Worm (Caenorhabditis elegans): ENCODE data around the gene F16B3.2.

Gene F16B3.2

DNA sequence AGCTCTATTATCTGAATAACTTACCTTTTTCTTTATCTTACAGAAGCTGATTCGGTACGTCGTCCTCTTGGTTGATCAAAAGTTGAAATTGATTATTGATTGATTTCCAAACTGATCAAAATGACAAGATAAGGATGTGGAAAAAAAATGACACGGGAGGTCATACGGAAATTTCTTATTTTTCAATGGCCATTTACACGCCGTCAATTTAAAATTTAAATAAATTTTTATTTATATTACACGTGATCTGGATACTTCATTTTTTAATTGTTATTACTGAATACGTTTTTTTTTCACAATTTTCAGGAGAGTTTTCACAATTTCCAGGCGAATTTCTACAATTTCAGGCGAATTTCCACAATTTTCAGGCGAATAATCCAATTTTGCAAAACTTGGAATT lies 39.0 kb upstream of the F16B3.2 start, which contains the start of gene Y75B7B.2:
TSS of gene Y75B7B.2 (minus strand) at position 101 of the 400 bp plus-strand sequence.
- no peak for TF ChIP-seq T07F8.4 (tag; optimal IDR thresholded peaks at IDR 0.05)
- no peak for TF ChIP-seq egrh-3 (GFP tag; IDR thresholded peaks at IDR 0.05)
- no peak for TF ChIP-seq ceh-40 (GFP tag; IDR thresholded peaks at IDR 0.05)
- TF ChIP-seq ZK185.1 (tag; optimal IDR thresholded peaks at IDR 0.05; ENCODE audit: poor library complexity, severe bottlenecking), result no peak
- TF ChIP-seq Y56A3A.18 (GFP tag; IDR thresholded peaks at IDR 0.05), result no peak
- TF ChIP-seq nfyb-1 (GFP tag; IDR thresholded peaks at IDR 0.05), result no peak
- no peak for TF ChIP-seq lag-1 (GFP tag; IDR thresholded peaks at IDR 0.05)
- no peak for TF ChIP-seq sea-2 (GFP tag; IDR thresholded peaks at IDR 0.05)
- TF ChIP-seq snpc-1.3 (tag; optimal IDR thresholded peaks at IDR 0.05; ENCODE audit: insufficient read depth), result no peak
- TF ChIP-seq mcd-1 (GFP tag; IDR thresholded peaks at IDR 0.05), result no peak
- TF ChIP-seq mel-28 (tag; optimal IDR thresholded peaks at IDR 0.05; ENCODE audit: borderline replicate concordance), result no peak
- no peak for TF ChIP-seq sdz-38 (tag; optimal IDR thresholded peaks at IDR 0.05)
- no peak for TF ChIP-seq hmg-20 (GFP tag; IDR thresholded peaks at IDR 0.05)
- no peak for TF ChIP-seq nhr-120 (GFP tag; IDR thresholded peaks at IDR 0.05)
- TF ChIP-seq mxl-1 (tag; optimal IDR thresholded peaks at IDR 0.05), result no peak
- no peak for TF ChIP-seq B0261.1 (tag; optimal IDR thresholded peaks at IDR 0.05)
- TF ChIP-seq B0336.3 (GFP tag; IDR thresholded peaks at IDR 0.05), result no peak
- no peak for TF ChIP-seq aptf-2 (GFP tag; conservative IDR thresholded peaks at IDR 0.05)
- TF ChIP-seq him-1 (tag; optimal IDR thresholded peaks at IDR 0.05), result no peak
- TF ChIP-seq ceh-58 (GFP tag; IDR thresholded peaks at IDR 0.05), result no peak

DNA sequence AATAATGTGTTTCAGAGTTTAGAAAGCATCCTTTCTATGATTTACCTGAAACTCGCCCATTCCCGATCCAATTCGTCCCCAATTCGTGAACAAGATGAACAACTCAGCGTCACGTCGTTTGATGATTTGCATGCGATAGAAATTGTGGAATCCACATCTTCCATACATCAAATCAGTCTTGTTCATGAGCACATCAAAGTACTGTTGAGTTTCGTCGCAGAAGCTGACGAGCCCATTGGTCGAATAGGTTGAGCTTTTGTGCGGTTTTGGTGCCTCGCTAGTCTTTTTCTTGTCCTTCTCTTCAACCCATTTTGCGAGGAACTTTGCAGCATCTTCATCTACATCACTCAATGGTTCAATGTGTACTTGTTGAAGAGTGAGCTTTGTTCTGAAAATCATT lies 37.0 kb upstream of the F16B3.2 start:
- TF ChIP-seq ccch-3 (GFP tag; optimal IDR thresholded peaks at IDR 0.05) (no peak), madf-6 (GFP tag; IDR thresholded peaks at IDR 0.05) (no peak), B0035.1 (tag; optimal IDR thresholded peaks at IDR 0.05) (no peak), somi-1 (GFP tag; optimal IDR thresholded peaks at IDR 0.05) (no peak), hrde-1 (tag; optimal IDR thresholded peaks at IDR 0.05; ENCODE audit: borderline replicate concordance) (no peak), C17E4.6 (GFP tag; IDR thresholded peaks at IDR 0.05) (no peak), Y95B8A.8 (GFP tag; IDR thresholded peaks at IDR 0.05) (no peak), lsy-27 (tag; optimal IDR thresholded peaks at IDR 0.05; ENCODE audit: borderline replicate concordance, insufficient read depth) (no peak), F52B5.7 (tag; optimal IDR thresholded peaks at IDR 0.05) (no peak), Y79H2A.3 (GFP tag; conservative IDR thresholded peaks at IDR 0.05) (no peak), hmg-1.2 (GFP tag; IDR thresholded peaks at IDR 0.05) (no peak), mel-28 (tag; optimal IDR thresholded peaks at IDR 0.05; ENCODE audit: borderline replicate concordance) (no peak), cebp-1 (GFP tag; IDR thresholded peaks at IDR 0.05) (no peak), cebp-1 (tag; optimal IDR thresholded peaks at IDR 0.05) (no peak), lin-35 (GFP tag; optimal IDR thresholded peaks at IDR 0.05) (no peak), nhr-27 (tag; optimal IDR thresholded peaks at IDR 0.05) (no peak)

DNA sequence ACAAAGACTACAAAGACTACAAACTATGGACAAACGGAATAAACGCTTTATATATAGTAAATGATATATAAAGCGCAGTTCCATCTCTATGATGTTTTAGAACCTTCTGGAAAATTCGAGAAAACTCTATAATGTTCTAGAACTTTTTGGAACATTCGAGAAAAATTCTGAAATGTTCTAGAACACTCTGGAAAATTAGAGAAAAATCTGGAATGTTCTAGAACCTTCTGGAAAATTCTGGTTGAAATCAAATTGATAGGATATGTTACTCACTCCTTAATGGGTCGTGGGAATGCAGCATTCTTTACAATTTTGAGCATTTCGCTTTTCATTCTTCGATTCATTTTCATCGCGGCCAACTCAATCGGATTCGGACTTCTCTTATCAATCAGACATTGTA lies 36.4 kb upstream of the F16B3.2 start:
- TF ChIP-seq hsf-1 (GFP tag; IDR thresholded peaks at IDR 0.05) (peak; percentile 92), F10E7.11 (tag; optimal IDR thresholded peaks at IDR 0.05) (no peak), rpc-1 (optimal IDR thresholded peaks at IDR 0.05) (peak; percentile 35), rpc-1 (tag; optimal IDR thresholded peaks at IDR 0.05) (no peak), lsl-1 (GFP tag; optimal IDR thresholded peaks at IDR 0.05) (no peak)

All from whole organism, young adult.